Fruit fly (Drosophila melanogaster) Kc167 (cell line): ENCODE data around the gene fzy.

Source experiments
- Myc ChIP-seq: fragments of >200 bp; optimal IDR thresholded peaks from 2 replicates; lab custom pipeline; 2017; ENCODE audit warnings: missing external identifiers
- psq ChIP-seq: fragments of >200 bp; optimal IDR thresholded peaks from 2 replicates; lab custom pipeline; 2017; ENCODE audit warnings: missing external identifiers
- ttk ChIP-seq: sonication (Bioruptor generic); optimal IDR thresholded peaks from 2 replicates; lab custom pipeline; 2017; ENCODE audit warnings: missing external identifiers

DNA sequence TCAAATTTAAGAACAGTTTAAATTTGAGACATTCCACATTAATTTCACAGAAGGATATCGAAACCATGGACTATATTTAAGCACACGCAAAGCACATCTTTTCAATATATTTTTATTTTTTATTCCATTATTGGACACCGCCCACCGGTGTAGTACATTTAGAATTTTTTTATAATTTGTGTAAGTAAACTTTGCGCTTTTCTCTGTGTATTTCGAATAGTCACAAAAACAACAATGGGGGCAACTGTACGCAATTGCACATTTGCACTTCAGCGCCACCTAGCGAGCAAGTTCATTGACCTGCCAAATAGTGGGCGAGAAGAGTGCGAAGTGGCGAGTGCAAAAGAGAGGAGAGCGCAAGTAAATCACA is 35.0 kb upstream of the fzy start:
- no peak for TF ChIP-seq psq (lab: Kevin White, UChicago)
- TF ChIP-seq Myc (lab: Kevin White, UChicago), result no peak
- TF ChIP-seq ttk (lab: Kevin White, UChicago), result no peak
